Worm (Caenorhabditis elegans) whole organism, L2 larva: ENCODE measurements around the gene irld-45.

Experiments used
- F13H6.1 ChIP-seq: sonication (generic microtip); optimal IDR thresholded peaks from 2 replicates; lab custom pipeline; 2016; ENCODE audit warnings: missing genetic modification characterization, missing compliant biosample characterization
- R02D3.7 ChIP-seq: fragments of 150-350 bp; optimal IDR thresholded peaks from 2 replicates; lab custom pipeline; 2014; ENCODE audit warnings: missing biosample characterization, missing genetic modification characterization
- ZK546.5 ChIP-seq: sonication (generic microtip); optimal IDR thresholded peaks from 2 replicates; lab custom pipeline; 2017; ENCODE audit warnings: missing biosample characterization, missing genetic modification characterization
- alr-1 ChIP-seq: fragments of 150-350 bp; optimal IDR thresholded peaks from 2 replicates; lab custom pipeline; 2014; ENCODE audit warnings: missing biosample characterization, missing genetic modification characterization
- aly-2 ChIP-seq: fragments of 150-350 bp; optimal IDR thresholded peaks from 2 replicates; lab custom pipeline; 2014; ENCODE audit warnings: missing biosample characterization, missing genetic modification characterization
- blmp-1 ChIP-seq: sonication (generic microtip); optimal IDR thresholded peaks from 2 replicates; lab custom pipeline; 2017; ENCODE audit warnings: missing genetic modification characterization, mild to moderate bottlenecking, missing compliant biosample characterization, antibody characterized with exemption, moderate library complexity; ENCODE audit not compliant: insufficient read depth
- ceh-16 ChIP-seq: fragments of 150-350 bp; optimal IDR thresholded peaks from 2 replicates; lab custom pipeline; 2014; ENCODE audit warnings: missing biosample characterization, missing genetic modification characterization
- ceh-82 ChIP-seq: fragments of 150-350 bp; optimal IDR thresholded peaks from 2 replicates; lab custom pipeline; 2014; ENCODE audit warnings: missing biosample characterization, missing genetic modification characterization
- crh-2 ChIP-seq: sonication (generic microtip); optimal IDR thresholded peaks from 2 replicates; lab custom pipeline; 2017; ENCODE audit warnings: missing biosample characterization, missing genetic modification characterization
- dmd-4 ChIP-seq: sonication (generic microtip); optimal IDR thresholded peaks from 2 replicates; lab custom pipeline; 2017; ENCODE audit warnings: missing biosample characterization, missing genetic modification characterization
- egl-27 ChIP-seq: sonication (generic microtip); optimal IDR thresholded peaks from 3 replicates; lab custom pipeline; 2017; ENCODE audit warnings: missing biosample characterization, missing genetic modification reagents, missing genetic modification characterization
- elt-1 ChIP-seq: fragments of 150-350 bp; optimal IDR thresholded peaks from 2 replicates; lab custom pipeline; 2014; ENCODE audit warnings: missing biosample characterization, missing genetic modification characterization
- elt-3 ChIP-seq: sonication (generic microtip); optimal IDR thresholded peaks from 2 replicates; lab custom pipeline; 2017; ENCODE audit warnings: missing biosample characterization, missing genetic modification characterization
- fos-1 ChIP-seq: fragments of 150-350 bp; optimal IDR thresholded peaks from 2 replicates; lab custom pipeline; 2014; ENCODE audit warnings: missing biosample characterization, missing genetic modification characterization
- gmeb-1 ChIP-seq: fragments of 150-350 bp; optimal IDR thresholded peaks from 2 replicates; lab custom pipeline; 2014; ENCODE audit warnings: missing biosample characterization, missing genetic modification characterization
- lin-11 ChIP-seq: fragments of 150-350 bp; sonication (generic microtip); optimal IDR thresholded peaks from 2 replicates; lab custom pipeline; 2014; ENCODE audit warnings: missing biosample characterization, missing genetic modification characterization, inconsistent platforms, mixed read lengths
- lin-13 ChIP-seq: fragments of 150-350 bp; optimal IDR thresholded peaks from 2 replicates; lab custom pipeline; 2014; ENCODE audit warnings: missing biosample characterization, missing genetic modification reagents, missing genetic modification characterization
- lin-39 ChIP-seq: fragments of 150-350 bp; optimal IDR thresholded peaks from 2 replicates; lab custom pipeline; 2014; ENCODE audit warnings: missing biosample characterization, missing genetic modification reagents, missing genetic modification characterization
- mab-5 ChIP-seq: fragments of 150-350 bp; optimal IDR thresholded peaks from 2 replicates; lab custom pipeline; 2014; ENCODE audit warnings: missing biosample characterization, missing genetic modification characterization
- mdl-1 ChIP-seq, 2 experiments: fragments of 150-350 bp in 1 of 2; sonication (generic microtip) in 1 of 2; optimal IDR thresholded peaks; 2 replicates each; lab custom pipeline; 2017; ENCODE audit warnings: missing biosample characterization in 2 of 2, missing genetic modification characterization in 2 of 2
- nhr-10 ChIP-seq: sonication (generic microtip); optimal IDR thresholded peaks from 2 replicates; lab custom pipeline; 2017; ENCODE audit warnings: missing biosample characterization, missing genetic modification characterization
- nhr-12 ChIP-seq: fragments of 150-350 bp; optimal IDR thresholded peaks from 2 replicates; lab custom pipeline; 2014; ENCODE audit warnings: missing biosample characterization, missing genetic modification characterization
- nhr-129 ChIP-seq: fragments of 150-350 bp; optimal IDR thresholded peaks from 2 replicates; lab custom pipeline; 2014; ENCODE audit warnings: missing biosample characterization, missing genetic modification characterization
- nhr-25 ChIP-seq: fragments of 150-350 bp; sonication (generic microtip); optimal IDR thresholded peaks from 3 replicates; lab custom pipeline; 2014; ENCODE audit warnings: missing biosample characterization, missing genetic modification characterization
- nhr-6 ChIP-seq: fragments of 150-350 bp; optimal IDR thresholded peaks from 2 replicates; lab custom pipeline; 2014; ENCODE audit warnings: missing biosample characterization, missing genetic modification characterization
- nhr-77 ChIP-seq: fragments of 150-350 bp; optimal IDR thresholded peaks from 2 replicates; lab custom pipeline; 2014; ENCODE audit warnings: missing biosample characterization, missing genetic modification characterization
- sem-4 ChIP-seq: fragments of 150-350 bp; optimal IDR thresholded peaks from 2 replicates; lab custom pipeline; 2014; ENCODE audit warnings: missing biosample characterization, missing genetic modification reagents, missing genetic modification characterization
- skn-1 ChIP-seq: sonication (generic microtip); optimal IDR thresholded peaks from 2 replicates; lab custom pipeline; 2017; ENCODE audit warnings: missing biosample characterization, missing genetic modification characterization
- sma-3 ChIP-seq: sonication (generic microtip); optimal IDR thresholded peaks from 2 replicates; lab custom pipeline; 2016; ENCODE audit warnings: missing genetic modification reagents, missing genetic modification characterization, missing compliant biosample characterization
- sma-9 ChIP-seq, 2 experiments: fragments of 150-350 bp in 1 of 2; sonication (generic microtip) in 1 of 2; optimal IDR thresholded peaks; 2 replicates each; lab custom pipeline; 2014 to 2016; ENCODE audit warnings: missing genetic modification characterization in 2 of 2, mild to moderate bottlenecking in 1 of 2, missing biosample characterization in 1 of 2, missing compliant biosample characterization in 1 of 2, missing genetic modification reagents in 1 of 2, moderate library complexity in 1 of 2
- snpc-4 ChIP-seq: fragments of 150-350 bp; optimal IDR thresholded peaks from 2 replicates; lab custom pipeline; 2014; ENCODE audit warnings: missing biosample characterization, missing genetic modification characterization
- unc-39 ChIP-seq: fragments of 150-350 bp; optimal IDR thresholded peaks from 2 replicates; lab custom pipeline; 2014; ENCODE audit warnings: missing biosample characterization, missing genetic modification characterization
- zag-1 ChIP-seq: fragments of 150-350 bp; optimal IDR thresholded peaks from 2 replicates; lab custom pipeline; 2014; ENCODE audit warnings: missing biosample characterization, missing genetic modification characterization
- ztf-1 ChIP-seq: fragments of 200-800 bp; sonication (Bioruptor generic); conservative IDR thresholded peaks from 2 replicates; pipeline ENCODE4 v1.3.6; 2022; ENCODE audit warnings: missing genetic modification characterization, missing compliant biosample characterization
- ztf-11 ChIP-seq: sonication (generic microtip); optimal IDR thresholded peaks from 2 replicates; lab custom pipeline; 2017; ENCODE audit warnings: missing biosample characterization, missing genetic modification characterization

irld-45 gene

DNA sequence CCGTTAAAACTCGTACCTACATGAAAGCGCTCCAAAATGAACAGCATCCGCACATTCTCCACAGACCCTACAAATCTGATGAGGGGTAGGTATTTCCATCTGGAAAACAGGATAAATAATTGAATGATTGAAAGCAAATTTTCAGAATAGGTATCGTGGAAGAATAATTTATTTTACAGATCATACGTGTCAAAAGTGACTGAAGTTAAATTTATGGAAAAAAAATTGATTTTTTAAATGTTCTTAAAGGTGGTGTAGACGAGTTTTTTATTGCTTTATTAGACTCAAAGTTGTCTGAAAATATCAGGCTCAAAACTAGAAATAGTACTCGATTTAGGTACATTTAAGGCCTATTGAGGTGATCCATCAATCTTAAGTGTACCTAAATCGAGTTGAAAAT is 21.4 kb upstream of the irld-45 start, which contains the start of gene nhr-237:
Gene nhr-237, minus strand, starts transcription at position 101 of the 400 bp plus-strand sequence.
- no peak for TF ChIP-seq egl-27 (tag; lab: Kevin White, UChicago)
- TF ChIP-seq sem-4 (tag; lab: Kevin White, UChicago), result no peak
- TF ChIP-seq lin-13 (GFP tag; lab: Kevin White, UChicago), result no peak
- TF ChIP-seq ztf-1 (GFP tag; lab: Robert Waterston, UW), result no peak
- TF ChIP-seq nhr-10 (tag; lab: Kevin White, UChicago), result no peak
- no peak for TF ChIP-seq skn-1 (tag; lab: Kevin White, UChicago)
- no peak for TF ChIP-seq alr-1 (tag; lab: Kevin White, UChicago)
- no peak for TF ChIP-seq aly-2 (tag; lab: Kevin White, UChicago)
- TF ChIP-seq R02D3.7 (tag; lab: Kevin White, UChicago), result no peak
- TF ChIP-seq, all 48 proteins: peak for 0

DNA sequence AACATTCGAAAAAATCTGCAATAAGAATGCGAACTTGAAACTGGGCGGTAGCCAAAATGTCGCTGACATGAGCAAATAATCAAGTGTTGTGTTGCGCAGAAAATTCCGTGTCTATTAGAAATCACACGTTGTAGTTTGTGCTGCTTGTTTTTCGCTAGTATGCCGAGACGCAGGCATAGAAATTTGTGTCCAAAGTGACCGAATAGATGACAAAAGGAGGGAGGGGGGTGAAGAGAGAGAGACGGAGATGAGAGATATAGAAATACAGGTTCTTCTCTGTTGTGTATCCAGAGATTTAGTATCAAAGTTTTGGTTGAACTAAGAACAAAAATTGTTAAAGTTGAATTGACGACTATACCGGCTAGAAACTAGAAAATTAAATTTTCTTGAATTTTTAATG is 20.8 kb upstream of the irld-45 start:
- TF ChIP-seq sma-3 (GFP tag; lab: Kevin White, UChicago) (peak; percentile 49), skn-1 (tag; lab: Kevin White, UChicago) (no peak), sma-9 (GFP tag; optimal IDR thresholded peaks at IDR 0.05; lab: Kevin White, UChicago) (peak; percentile 56), sma-9 (tag; optimal IDR thresholded peaks at IDR 0.05; lab: Kevin White, UChicago) (no peak), elt-3 (tag; lab: Kevin White, UChicago) (no peak), nhr-129 (tag; lab: Kevin White, UChicago) (peak; percentile 76), snpc-4 (tag; lab: Kevin White, UChicago) (no peak), egl-27 (tag; lab: Kevin White, UChicago) (peak; percentile 57), fos-1 (tag; lab: Kevin White, UChicago) (peak; percentile 35), ztf-11 (tag; lab: Kevin White, UChicago) (no peak), dmd-4 (no peak), elt-1 (no peak), crh-2 (tag; lab: Kevin White, UChicago) (peak; percentile 44), R02D3.7 (tag; lab: Kevin White, UChicago) (no peak), nhr-25 (tag; lab: Kevin White, UChicago) (peak; percentile 69), alr-1 (tag; lab: Kevin White, UChicago) (no peak), F13H6.1 (tag; lab: Kevin White, UChicago) (peak; percentile 84)

DNA sequence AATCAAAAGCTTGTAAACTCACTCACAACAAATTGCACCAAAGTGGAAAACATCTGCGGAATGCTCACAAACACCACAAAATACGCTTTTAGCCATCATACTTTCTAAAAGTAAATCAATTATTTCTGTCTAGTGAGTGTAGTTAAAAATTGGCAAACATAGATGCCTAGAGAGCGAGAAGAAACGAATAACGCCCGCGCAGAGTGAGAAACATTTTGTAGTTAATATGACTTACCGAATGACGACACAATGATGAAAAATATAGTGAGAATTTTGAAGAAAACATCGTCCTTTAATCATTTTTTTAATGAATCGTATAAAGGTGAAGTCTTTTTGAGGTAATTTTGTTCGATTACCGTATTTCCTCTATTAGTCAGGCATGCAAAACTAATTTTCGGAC is 18.8 kb upstream of the irld-45 start, which contains the start of gene nhr-238:
Gene nhr-238, minus strand, starts transcription at position 104 of the 400 bp plus-strand sequence.
- TF ChIP-seq nhr-77 (tag; lab: Kevin White, UChicago) (peak; percentile 84), ceh-82 (no peak), nhr-129 (tag; lab: Kevin White, UChicago) (peak; percentile 93)

DNA sequence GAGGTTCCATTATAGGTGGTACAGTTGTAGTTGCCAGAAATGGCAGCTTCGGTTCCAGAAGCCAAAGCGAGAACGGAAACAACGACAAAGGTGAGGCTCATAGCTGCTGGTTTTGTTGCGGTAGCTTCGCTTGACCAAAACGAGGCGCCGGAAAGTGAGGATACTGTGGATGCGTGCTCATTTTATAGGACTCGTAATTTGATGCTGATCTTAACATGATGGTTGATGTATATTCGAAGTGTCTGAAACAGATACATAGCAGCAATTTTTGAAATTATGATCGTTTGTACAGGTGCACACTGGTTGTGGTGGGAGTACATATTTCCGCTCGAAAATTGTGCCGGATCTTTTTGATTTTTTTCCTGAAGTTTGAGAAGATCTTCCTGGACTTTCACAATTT is 17.0 kb upstream of the irld-45 start, which contains the start of gene Y46H3D.8:
Gene Y46H3D.8, minus strand, starts transcription at position 101 of the 400 bp plus-strand sequence.
- TF ChIP-seq nhr-12 (tag; lab: Kevin White, UChicago) (no peak), mdl-1 (tag; optimal IDR thresholded peaks at IDR 0.05; lab: Kevin White, UChicago) (no peak), dmd-4 (no peak), aly-2 (tag; lab: Kevin White, UChicago) (no peak), elt-1 (no peak)

DNA sequence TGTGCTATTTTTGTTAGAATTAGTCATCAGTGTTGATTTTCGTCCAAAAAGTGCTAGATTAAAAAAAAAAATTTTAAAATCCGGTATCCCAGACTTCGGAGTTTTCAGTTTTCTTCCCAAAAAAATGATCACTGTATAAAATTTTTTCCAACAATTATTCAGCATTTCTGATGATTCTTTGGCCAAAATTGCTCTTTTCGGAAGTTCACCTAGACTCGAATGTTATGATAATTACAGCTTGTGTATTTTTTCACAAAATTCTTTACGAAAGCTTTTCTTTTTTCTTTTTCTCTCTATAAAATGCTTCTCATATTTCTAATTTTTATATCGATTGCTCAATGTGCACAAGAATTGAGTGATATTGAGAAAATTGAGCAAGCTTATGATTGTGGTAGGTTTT is 16.4 kb upstream of the irld-45 start, which contains the start of gene irld-17:
Gene irld-17, plus strand, starts transcription at position 301 of the 400 bp plus-strand sequence.
- no peak for TF ChIP-seq fos-1 (tag; lab: Kevin White, UChicago)
- TF ChIP-seq skn-1 (tag; lab: Kevin White, UChicago), result no peak
- no peak for TF ChIP-seq zag-1
- TF ChIP-seq ceh-16, result no peak
- no peak for TF ChIP-seq F13H6.1 (tag; lab: Kevin White, UChicago)
- no peak for TF ChIP-seq lin-11 (tag; lab: Kevin White, UChicago)
- no peak for TF ChIP-seq sma-3 (GFP tag; lab: Kevin White, UChicago)
- TF ChIP-seq egl-27 (tag; lab: Kevin White, UChicago), result no peak
- TF ChIP-seq unc-39 (tag; lab: Kevin White, UChicago), result no peak
- no peak for TF ChIP-seq nhr-12 (tag; lab: Kevin White, UChicago)
- no peak for TF ChIP-seq sem-4 (tag; lab: Kevin White, UChicago)

DNA sequence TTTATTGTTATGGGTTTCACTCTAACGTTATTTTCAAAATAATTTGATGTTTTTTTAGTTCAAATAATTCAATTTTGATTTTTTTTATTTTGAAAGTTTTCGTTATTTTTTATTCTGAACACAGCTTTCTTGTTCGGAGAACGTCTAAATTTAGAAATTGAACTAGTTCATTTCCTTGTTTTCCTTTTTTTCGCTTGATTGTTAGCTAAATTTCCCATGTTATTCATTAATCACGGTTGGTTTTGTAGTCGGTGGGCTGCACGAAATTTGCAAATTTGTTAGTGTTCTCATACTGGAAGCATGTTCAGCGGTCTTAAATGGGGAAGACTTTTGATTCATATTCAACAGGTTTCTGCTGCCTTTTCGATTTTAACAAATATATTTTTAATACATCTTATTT is 12.2 kb upstream of the irld-45 start, which contains the start of gene str-222:
Gene str-222, plus strand, starts transcription at position 301 of the 400 bp plus-strand sequence.
- TF ChIP-seq ZK546.5 (tag; lab: Kevin White, UChicago) (no peak), lin-13 (GFP tag; lab: Kevin White, UChicago) (no peak), lin-11 (tag; lab: Kevin White, UChicago) (no peak), ceh-16 (no peak), sma-3 (GFP tag; lab: Kevin White, UChicago) (no peak), mab-5 (tag; lab: Kevin White, UChicago) (no peak), snpc-4 (tag; lab: Kevin White, UChicago) (no peak), fos-1 (tag; lab: Kevin White, UChicago) (no peak), elt-3 (tag; lab: Kevin White, UChicago) (no peak), crh-2 (tag; lab: Kevin White, UChicago) (no peak), nhr-10 (tag; lab: Kevin White, UChicago) (no peak), ztf-11 (tag; lab: Kevin White, UChicago) (no peak), lin-39 (tag; lab: Kevin White, UChicago) (no peak), blmp-1 (tag; lab: Kevin White, UChicago) (no peak), alr-1 (tag; lab: Kevin White, UChicago) (no peak), gmeb-1 (tag; lab: Kevin White, UChicago) (no peak), nhr-6 (tag; lab: Kevin White, UChicago) (no peak)
- TF ChIP-seq, all 48 proteins: peak for 0
